Worm (Caenorhabditis elegans) whole organism, L2 larva: ENCODE measurements around the gene sru-6.

Experiments
- C34F6.9 ChIP-seq: fragments of 150-350 bp; optimal IDR thresholded peaks from 2 replicates; lab custom pipeline; 2014; ENCODE audit warnings: missing biosample characterization, missing genetic modification characterization
- F13H6.1 ChIP-seq: sonication (generic microtip); optimal IDR thresholded peaks from 2 replicates; lab custom pipeline; 2016; ENCODE audit warnings: missing genetic modification characterization, missing compliant biosample characterization
- aly-2 ChIP-seq: fragments of 150-350 bp; optimal IDR thresholded peaks from 2 replicates; lab custom pipeline; 2014; ENCODE audit warnings: missing biosample characterization, missing genetic modification characterization
- ama-1 ChIP-seq: fragments of 150-350 bp; optimal IDR thresholded peaks from 2 replicates; lab custom pipeline; 2018; ENCODE audit warnings: inconsistent platforms
- blmp-1 ChIP-seq: sonication (generic microtip); optimal IDR thresholded peaks from 2 replicates; lab custom pipeline; 2017; ENCODE audit warnings: missing genetic modification characterization, mild to moderate bottlenecking, missing compliant biosample characterization, antibody characterized with exemption, moderate library complexity; ENCODE audit not compliant: insufficient read depth
- ceh-16 ChIP-seq: fragments of 150-350 bp; optimal IDR thresholded peaks from 2 replicates; lab custom pipeline; 2014; ENCODE audit warnings: missing biosample characterization, missing genetic modification characterization
- crh-2 ChIP-seq: sonication (generic microtip); optimal IDR thresholded peaks from 2 replicates; lab custom pipeline; 2017; ENCODE audit warnings: missing biosample characterization, missing genetic modification characterization
- dmd-4 ChIP-seq: sonication (generic microtip); optimal IDR thresholded peaks from 2 replicates; lab custom pipeline; 2017; ENCODE audit warnings: missing biosample characterization, missing genetic modification characterization
- egl-27 ChIP-seq: sonication (generic microtip); optimal IDR thresholded peaks from 3 replicates; lab custom pipeline; 2017; ENCODE audit warnings: missing biosample characterization, missing genetic modification reagents, missing genetic modification characterization
- elt-1 ChIP-seq: fragments of 150-350 bp; optimal IDR thresholded peaks from 2 replicates; lab custom pipeline; 2014; ENCODE audit warnings: missing biosample characterization, missing genetic modification characterization
- fos-1 ChIP-seq: fragments of 150-350 bp; optimal IDR thresholded peaks from 2 replicates; lab custom pipeline; 2014; ENCODE audit warnings: missing biosample characterization, missing genetic modification characterization
- gmeb-1 ChIP-seq: fragments of 150-350 bp; optimal IDR thresholded peaks from 2 replicates; lab custom pipeline; 2014; ENCODE audit warnings: missing biosample characterization, missing genetic modification characterization
- lin-11 ChIP-seq: fragments of 150-350 bp; sonication (generic microtip); optimal IDR thresholded peaks from 2 replicates; lab custom pipeline; 2014; ENCODE audit warnings: missing biosample characterization, missing genetic modification characterization, inconsistent platforms, mixed read lengths
- lin-13 ChIP-seq: fragments of 150-350 bp; optimal IDR thresholded peaks from 2 replicates; lab custom pipeline; 2014; ENCODE audit warnings: missing biosample characterization, missing genetic modification reagents, missing genetic modification characterization
- lin-39 ChIP-seq: fragments of 150-350 bp; optimal IDR thresholded peaks from 2 replicates; lab custom pipeline; 2014; ENCODE audit warnings: missing biosample characterization, missing genetic modification reagents, missing genetic modification characterization
- lsy-2 ChIP-seq, 2 experiments: fragments of 150-350 bp in 1 of 2; sonication (generic microtip) in 1 of 2; optimal IDR thresholded peaks; 2 replicates each; lab custom pipeline; 2014 to 2017; ENCODE audit warnings: missing biosample characterization in 2 of 2, missing genetic modification characterization in 2 of 2
- mbf-1 ChIP-seq: sonication (generic microtip); optimal IDR thresholded peaks from 2 replicates; lab custom pipeline; 2017; ENCODE audit warnings: missing biosample characterization, missing genetic modification characterization
- mdl-1 ChIP-seq, 2 experiments: fragments of 150-350 bp in 1 of 2; sonication (generic microtip) in 1 of 2; optimal IDR thresholded peaks; 2 replicates each; lab custom pipeline; 2017; ENCODE audit warnings: missing biosample characterization in 2 of 2, missing genetic modification characterization in 2 of 2
- nhr-10 ChIP-seq: sonication (generic microtip); optimal IDR thresholded peaks from 2 replicates; lab custom pipeline; 2017; ENCODE audit warnings: missing biosample characterization, missing genetic modification characterization
- nhr-12 ChIP-seq: fragments of 150-350 bp; optimal IDR thresholded peaks from 2 replicates; lab custom pipeline; 2014; ENCODE audit warnings: missing biosample characterization, missing genetic modification characterization
- nhr-129 ChIP-seq: fragments of 150-350 bp; optimal IDR thresholded peaks from 2 replicates; lab custom pipeline; 2014; ENCODE audit warnings: missing biosample characterization, missing genetic modification characterization
- nhr-237 ChIP-seq: fragments of 150-350 bp; optimal IDR thresholded peaks from 2 replicates; lab custom pipeline; 2014; ENCODE audit warnings: missing biosample characterization, missing genetic modification characterization
- nhr-25 ChIP-seq: fragments of 150-350 bp; sonication (generic microtip); optimal IDR thresholded peaks from 3 replicates; lab custom pipeline; 2014; ENCODE audit warnings: missing biosample characterization, missing genetic modification characterization
- nhr-6 ChIP-seq: fragments of 150-350 bp; optimal IDR thresholded peaks from 2 replicates; lab custom pipeline; 2014; ENCODE audit warnings: missing biosample characterization, missing genetic modification characterization
- nhr-77 ChIP-seq: fragments of 150-350 bp; optimal IDR thresholded peaks from 2 replicates; lab custom pipeline; 2014; ENCODE audit warnings: missing biosample characterization, missing genetic modification characterization
- peb-1 ChIP-seq: fragments of 150-350 bp; optimal IDR thresholded peaks from 2 replicates; lab custom pipeline; 2014; ENCODE audit warnings: missing biosample characterization, missing genetic modification characterization
- skn-1 ChIP-seq: sonication (generic microtip); optimal IDR thresholded peaks from 2 replicates; lab custom pipeline; 2017; ENCODE audit warnings: missing biosample characterization, missing genetic modification characterization
- sma-3 ChIP-seq: sonication (generic microtip); optimal IDR thresholded peaks from 2 replicates; lab custom pipeline; 2016; ENCODE audit warnings: missing genetic modification reagents, missing genetic modification characterization, missing compliant biosample characterization
- sma-9 ChIP-seq, 2 experiments: fragments of 150-350 bp in 1 of 2; sonication (generic microtip) in 1 of 2; optimal IDR thresholded peaks; 2 replicates each; lab custom pipeline; 2014 to 2016; ENCODE audit warnings: missing genetic modification characterization in 2 of 2, mild to moderate bottlenecking in 1 of 2, missing biosample characterization in 1 of 2, missing compliant biosample characterization in 1 of 2, missing genetic modification reagents in 1 of 2, moderate library complexity in 1 of 2
- snpc-4 ChIP-seq: fragments of 150-350 bp; optimal IDR thresholded peaks from 2 replicates; lab custom pipeline; 2014; ENCODE audit warnings: missing biosample characterization, missing genetic modification characterization
- unc-55 ChIP-seq: fragments of 150-350 bp; sonication (generic microtip); optimal IDR thresholded peaks from 3 replicates; lab custom pipeline; 2014; ENCODE audit warnings: missing biosample characterization, missing genetic modification reagents, missing genetic modification characterization
- unc-62 ChIP-seq: fragments of 150-350 bp; optimal IDR thresholded peaks from 2 replicates; lab custom pipeline; 2014; ENCODE audit warnings: missing biosample characterization, missing genetic modification reagents, missing genetic modification characterization
- zag-1 ChIP-seq: fragments of 150-350 bp; optimal IDR thresholded peaks from 2 replicates; lab custom pipeline; 2014; ENCODE audit warnings: missing biosample characterization, missing genetic modification characterization
- ztf-1 ChIP-seq: fragments of 200-800 bp; sonication (Bioruptor generic); conservative IDR thresholded peaks from 2 replicates; pipeline ENCODE4 v1.3.6; 2022; ENCODE audit warnings: missing genetic modification characterization, missing compliant biosample characterization
- ztf-11 ChIP-seq: sonication (generic microtip); optimal IDR thresholded peaks from 2 replicates; lab custom pipeline; 2017; ENCODE audit warnings: missing biosample characterization, missing genetic modification characterization

sru-6 gene

ce11 chrIV:9524849-9525460 is 34.5 kb downstream of the sru-6 start, which contains the start of gene ndua-5:
TSS of gene ndua-5 (minus strand) at chrIV:9524899.
- TF ChIP-seq mbf-1: no peak
- no peak for TF ChIP-seq nhr-10 (tag; lab: Kevin White, UChicago)
- TF ChIP-seq dmd-4 (tag; lab: Kevin White, UChicago): no peak
- peak; percentile 12 for TF ChIP-seq sma-9 (GFP tag; optimal IDR thresholded peaks at IDR 0.05; lab: Kevin White, UChicago)
- TF ChIP-seq sma-9 (tag; optimal IDR thresholded peaks at IDR 0.05; lab: Kevin White, UChicago): no peak
- TF ChIP-seq lin-13 (GFP tag; lab: Kevin White, UChicago): peak; percentile 27
- TF ChIP-seq nhr-25: peak; percentile 21
- peak; percentile 68 for TF ChIP-seq snpc-4
- TF ChIP-seq ztf-11 (tag; lab: Kevin White, UChicago): no peak
- TF ChIP-seq unc-62 (GFP tag; lab: Kevin White, UChicago): no peak
- TF ChIP-seq C34F6.9 (tag; lab: Kevin White, UChicago): peak; percentile 39
- TF ChIP-seq lsy-2 (tag; optimal IDR thresholded peaks at IDR 0.05; lab: Kevin White, UChicago): peak in 1 of 2 experiments; percentile 70
- TF ChIP-seq crh-2: peak; percentile 36
- no peak for TF ChIP-seq blmp-1 (tag; lab: Kevin White, UChicago)
- TF ChIP-seq mdl-1 (tag; optimal IDR thresholded peaks at IDR 0.05; lab: Kevin White, UChicago): no peak
- TF ChIP-seq gmeb-1 (tag; lab: Kevin White, UChicago): peak; percentile 87
- TF ChIP-seq ztf-1 (GFP tag; lab: Robert Waterston, UW): no peak
- TF ChIP-seq fos-1 (tag; lab: Kevin White, UChicago): peak; percentile 6
- peak; percentile 28 for TF ChIP-seq sma-3 (GFP tag; lab: Kevin White, UChicago)
- TF ChIP-seq zag-1 (tag; lab: Kevin White, UChicago): no peak
- peak; percentile 33 for TF ChIP-seq unc-55

- TF ChIP-seq nhr-6 (tag; lab: Kevin White, UChicago) (peak; percentile 12), gmeb-1 (tag; lab: Kevin White, UChicago) (peak; percentile 57), lin-13 (GFP tag; lab: Kevin White, UChicago) (peak; percentile 28), blmp-1 (tag; lab: Kevin White, UChicago) (peak; percentile 82), egl-27 (tag; lab: Kevin White, UChicago) (peak; percentile 27), nhr-25 (peak; percentile 34), lsy-2 (tag; optimal IDR thresholded peaks at IDR 0.05; lab: Kevin White, UChicago) (peak in 1 of 2 experiments; percentile 16), fos-1 (tag; lab: Kevin White, UChicago) (peak; percentile 80), ztf-11 (tag; lab: Kevin White, UChicago) (no peak), aly-2 (tag; lab: Kevin White, UChicago) (no peak), crh-2 (peak; percentile 64), sma-9 (GFP tag; optimal IDR thresholded peaks at IDR 0.05; lab: Kevin White, UChicago) (peak; percentile 69), sma-9 (tag; optimal IDR thresholded peaks at IDR 0.05; lab: Kevin White, UChicago) (no peak), nhr-129 (tag; lab: Kevin White, UChicago) (peak; percentile 30), nhr-12 (tag; lab: Kevin White, UChicago) (no peak), ama-1 (lab: Kevin White, UChicago) (no peak), F13H6.1 (tag; lab: Kevin White, UChicago) (peak; percentile 42), sma-3 (GFP tag; lab: Kevin White, UChicago) (peak; percentile 61), lin-39 (tag; lab: Kevin White, UChicago) (no peak)
These were observed 35.4 kb downstream of the sru-6 start, which contains the start of gene elo-1 for ce11 chrIV:9525682-9526416. TSS of gene elo-1 (plus strand) at chrIV:9526366.

ce11 chrIV:9527002-9527401 is 36.6 kb downstream of the sru-6 start:
- TF ChIP-seq fos-1 (tag; lab: Kevin White, UChicago): peak; percentile 5
- no peak for TF ChIP-seq lsy-2 (tag; optimal IDR thresholded peaks at IDR 0.05; lab: Kevin White, UChicago)
- TF ChIP-seq, all 48 proteins: peak for 1

- TF ChIP-seq aly-2 (tag; lab: Kevin White, UChicago) (no peak), mdl-1 (tag; optimal IDR thresholded peaks at IDR 0.05; lab: Kevin White, UChicago) (no peak), ztf-11 (tag; lab: Kevin White, UChicago) (no peak), zag-1 (tag; lab: Kevin White, UChicago) (no peak), crh-2 (no peak), mbf-1 (no peak), nhr-25 (no peak), nhr-237 (no peak), lin-13 (GFP tag; lab: Kevin White, UChicago) (no peak), snpc-4 (no peak), blmp-1 (tag; lab: Kevin White, UChicago) (no peak), nhr-77 (tag; lab: Kevin White, UChicago) (no peak), lin-11 (tag; lab: Kevin White, UChicago) (no peak), peb-1 (tag; lab: Kevin White, UChicago) (no peak), F13H6.1 (tag; lab: Kevin White, UChicago) (no peak), ceh-16 (tag; lab: Kevin White, UChicago) (no peak), elt-1 (no peak), lin-39 (tag; lab: Kevin White, UChicago) (no peak), skn-1 (tag; lab: Kevin White, UChicago) (no peak)
These were observed 39.2 kb downstream of the sru-6 start, which contains the start of gene elo-7 for ce11 chrIV:9529647-9530046. TSS of gene elo-7 (plus strand) at chrIV:9529947.
